Worm (Caenorhabditis elegans): ENCODE results near the gene Y67D2.2.
A peak's percentile ranks its signal among the peaks of the same experiment; 100 is the strongest.

Y67D2.2 gene

ce11 chrIII:1604514-1604976 lies 45.9 kb downstream of the Y67D2.2 start, which contains the start of gene Y22D7AL.6:
Gene Y22D7AL.6, plus strand, starts transcription at chrIII:1604926.
- TF ChIP-seq elt-1 (tag; optimal IDR thresholded peaks at IDR 0.05), result no peak
- TF ChIP-seq unc-62 (GFP tag; optimal IDR thresholded peaks at IDR 0.05), result no peak
- no peak for TF ChIP-seq peb-1 (tag; optimal IDR thresholded peaks at IDR 0.05)
- peak; percentile 24 to 47 for TF ChIP-seq lsy-2 (tag; optimal IDR thresholded peaks at IDR 0.05)
- no peak for TF ChIP-seq nhr-237 (tag; optimal IDR thresholded peaks at IDR 0.05)
- TF ChIP-seq lin-11 (tag; optimal IDR thresholded peaks at IDR 0.05), result peak; percentile 14
- TF ChIP-seq C34F6.9 (tag; optimal IDR thresholded peaks at IDR 0.05), result peak; percentile 5
- no peak for TF ChIP-seq mdl-1 (tag; optimal IDR thresholded peaks at IDR 0.05)
- TF ChIP-seq zag-1 (tag; optimal IDR thresholded peaks at IDR 0.05), result no peak
- no peak for TF ChIP-seq dmd-4 (tag; optimal IDR thresholded peaks at IDR 0.05)
- TF ChIP-seq F13H6.1 (tag; optimal IDR thresholded peaks at IDR 0.05), result peak; percentile 19
- peak; percentile 35 for TF ChIP-seq lin-13 (GFP tag; optimal IDR thresholded peaks at IDR 0.05)
- no peak for TF ChIP-seq ztf-1 (GFP tag; conservative IDR thresholded peaks at IDR 0.05)
- no peak for TF ChIP-seq sem-4 (tag; optimal IDR thresholded peaks at IDR 0.05)
- TF ChIP-seq skn-1 (tag; optimal IDR thresholded peaks at IDR 0.05), result no peak
- peak; percentile 6 for TF ChIP-seq sma-9 (GFP tag; optimal IDR thresholded peaks at IDR 0.05)
- TF ChIP-seq sma-9 (tag; optimal IDR thresholded peaks at IDR 0.05), result no peak
- peak; percentile 46 for TF ChIP-seq Y55F3AM.14 (GFP tag; optimal IDR thresholded peaks at IDR 0.05)
- TF ChIP-seq nhr-10 (tag; optimal IDR thresholded peaks at IDR 0.05), result no peak
- TF ChIP-seq unc-55 (GFP tag; optimal IDR thresholded peaks at IDR 0.05), result peak; percentile 3
- TF ChIP-seq gmeb-1 (tag; optimal IDR thresholded peaks at IDR 0.05), result peak; percentile 37
- no peak for TF ChIP-seq nhr-25 (tag; optimal IDR thresholded peaks at IDR 0.05)
- no peak for TF ChIP-seq ZK546.5 (tag; optimal IDR thresholded peaks at IDR 0.05)
- peak; percentile 21 for TF ChIP-seq blmp-1 (tag; optimal IDR thresholded peaks at IDR 0.05; ENCODE audit: insufficient read depth)
- TF ChIP-seq nhr-129 (tag; optimal IDR thresholded peaks at IDR 0.05), result no peak

ce11 chrIII:1607659-1608058 lies 49.1 kb downstream of the Y67D2.2 start:
- TF ChIP-seq fos-1 (tag; optimal IDR thresholded peaks at IDR 0.05), result no peak
- TF ChIP-seq Y55F3AM.14 (GFP tag; optimal IDR thresholded peaks at IDR 0.05), result no peak
- no peak for TF ChIP-seq nhr-10 (tag; optimal IDR thresholded peaks at IDR 0.05)
- TF ChIP-seq C34F6.9 (tag; optimal IDR thresholded peaks at IDR 0.05), result no peak
- TF ChIP-seq gmeb-1 (tag; optimal IDR thresholded peaks at IDR 0.05), result no peak
- TF ChIP-seq sem-4 (tag; optimal IDR thresholded peaks at IDR 0.05), result no peak
- no peak for TF ChIP-seq egl-27 (tag; optimal IDR thresholded peaks at IDR 0.05)
- TF ChIP-seq R02D3.7 (tag; optimal IDR thresholded peaks at IDR 0.05), result no peak

DNA sequence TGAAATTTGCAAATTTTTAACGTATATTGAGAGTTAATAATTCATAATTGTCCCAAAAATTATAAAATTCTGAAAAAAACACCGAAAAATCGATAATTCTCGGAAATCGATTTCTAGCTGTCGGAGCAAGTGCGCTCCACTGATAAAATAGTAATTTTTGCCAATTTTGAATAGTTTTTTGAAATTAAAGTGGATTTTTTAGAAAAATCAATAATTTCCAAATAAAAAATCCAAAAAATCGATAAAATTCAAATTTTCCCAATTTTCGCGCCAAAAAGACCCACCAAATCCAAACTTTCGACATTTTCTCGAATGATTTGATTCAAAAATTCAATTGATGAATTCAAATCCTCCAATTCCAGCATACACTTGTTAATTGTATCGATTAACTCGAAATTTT lies 52.3 kb downstream of the Y67D2.2 start:
- TF ChIP-seq alr-1 (tag; optimal IDR thresholded peaks at IDR 0.05) (no peak), nhr-10 (tag; optimal IDR thresholded peaks at IDR 0.05) (no peak), sem-4 (tag; optimal IDR thresholded peaks at IDR 0.05) (no peak), sma-9 (GFP tag; optimal IDR thresholded peaks at IDR 0.05) (no peak), sma-9 (tag; optimal IDR thresholded peaks at IDR 0.05) (no peak), blmp-1 (tag; optimal IDR thresholded peaks at IDR 0.05; ENCODE audit: insufficient read depth) (no peak), snpc-4 (tag; optimal IDR thresholded peaks at IDR 0.05) (no peak), F13H6.1 (tag; optimal IDR thresholded peaks at IDR 0.05) (no peak), mbf-1 (tag; optimal IDR thresholded peaks at IDR 0.05) (no peak), ztf-4 (tag; optimal IDR thresholded peaks at IDR 0.05) (no peak), nhr-23 (tag; optimal IDR thresholded peaks at IDR 0.05) (no peak), unc-62 (GFP tag; optimal IDR thresholded peaks at IDR 0.05) (no peak), crh-2 (tag; optimal IDR thresholded peaks at IDR 0.05) (no peak), mab-5 (tag; optimal IDR thresholded peaks at IDR 0.05) (no peak)

- no peak for TF ChIP-seq snpc-4 (tag; optimal IDR thresholded peaks at IDR 0.05)
- no peak for TF ChIP-seq nhr-6 (tag; optimal IDR thresholded peaks at IDR 0.05)
- TF ChIP-seq mbf-1 (tag; optimal IDR thresholded peaks at IDR 0.05), result no peak
- TF ChIP-seq ztf-1 (GFP tag; conservative IDR thresholded peaks at IDR 0.05), result no peak
- no peak for TF ChIP-seq mab-5 (tag; optimal IDR thresholded peaks at IDR 0.05)
- TF ChIP-seq lin-13 (GFP tag; optimal IDR thresholded peaks at IDR 0.05), result no peak
- TF ChIP-seq sma-3 (GFP tag; optimal IDR thresholded peaks at IDR 0.05), result no peak
- no peak for TF ChIP-seq nhr-77 (tag; optimal IDR thresholded peaks at IDR 0.05)
- no peak for TF ChIP-seq alr-1 (tag; optimal IDR thresholded peaks at IDR 0.05)
- no peak for TF ChIP-seq R02D3.7 (tag; optimal IDR thresholded peaks at IDR 0.05)
- TF ChIP-seq aly-2 (tag; optimal IDR thresholded peaks at IDR 0.05), result no peak
- TF ChIP-seq unc-55 (GFP tag; optimal IDR thresholded peaks at IDR 0.05), result no peak
- no peak for TF ChIP-seq nhr-25 (tag; optimal IDR thresholded peaks at IDR 0.05)
- no peak for TF ChIP-seq ZK546.5 (tag; optimal IDR thresholded peaks at IDR 0.05)
- no peak for TF ChIP-seq skn-1 (tag; optimal IDR thresholded peaks at IDR 0.05)
- no peak for TF ChIP-seq ceh-82 (tag; optimal IDR thresholded peaks at IDR 0.05)
- no peak for TF ChIP-seq dmd-4 (tag; optimal IDR thresholded peaks at IDR 0.05)
- no peak for TF ChIP-seq unc-39 (tag; optimal IDR thresholded peaks at IDR 0.05)
- TF ChIP-seq fos-1 (tag; optimal IDR thresholded peaks at IDR 0.05), result no peak
Measured at ce11 chrIII:1612974-1613568, 54.5 kb downstream of the Y67D2.2 start.
